Fruit fly (Drosophila melanogaster) whole organism, embryonic: Measurements from ENCODE around the gene rols.

Experiments used
- Awh ChIP-seq: fragments of 200-800 bp; sonication (Bioruptor generic); IDR thresholded peaks from 2 replicates; pipeline ENCODE4, ENCODE4 v1.3.6; 2022; ENCODE audit warnings: missing biosample characterization, missing genetic modification characterization
- BtbVII ChIP-seq: fragments of 200-800 bp; sonication (Bioruptor generic); optimal IDR thresholded peaks from 3 replicates; lab custom pipeline; 2017; ENCODE audit warnings: missing biosample characterization, mild to moderate bottlenecking, missing genetic modification characterization
- C15 ChIP-seq: fragments of 200-800 bp; sonication (Bioruptor generic); IDR thresholded peaks from 3 replicates; pipeline ENCODE4 v1.3.6; 2022; ENCODE audit warnings: missing biosample characterization, missing genetic modification characterization
- CG11247 ChIP-seq: fragments of 200-800 bp; sonication (Bioruptor generic); IDR thresholded peaks from 2 replicates; pipeline ENCODE4 v1.3.6; 2022; ENCODE audit warnings: missing biosample characterization, missing genetic modification characterization
- CG12104 ChIP-seq: fragments of 200-800 bp; sonication (Bioruptor generic); optimal IDR thresholded peaks from 3 replicates; lab custom pipeline; 2016; ENCODE audit warnings: missing biosample characterization, missing genetic modification characterization
- CG12219 ChIP-seq: fragments of 200-800 bp; sonication (Bioruptor generic); optimal IDR thresholded peaks from 3 replicates; lab custom pipeline; 2018; ENCODE audit warnings: missing biosample characterization, mild to moderate bottlenecking, missing genetic modification characterization
- CG12744 ChIP-seq: fragments of 200-800 bp; sonication (Bioruptor generic); optimal IDR thresholded peaks from 2 replicates; lab custom pipeline; 2016; ENCODE audit warnings: missing biosample characterization, missing genetic modification characterization
- CG14050 ChIP-seq: fragments of 200-800 bp; sonication (Bioruptor generic); IDR thresholded peaks from 3 replicates; pipeline ENCODE4 v1.3.6; 2022; ENCODE audit warnings: missing biosample characterization, missing genetic modification characterization
- CG15479 ChIP-seq: fragments of 200-800 bp; sonication (Bioruptor generic); optimal IDR thresholded peaks from 3 replicates; lab custom pipeline; 2019; ENCODE audit warnings: missing biosample characterization, mild to moderate bottlenecking, missing genetic modification characterization, moderate library complexity
- CG1647 ChIP-seq: fragments of 200-800 bp; sonication (Bioruptor generic); optimal IDR thresholded peaks from 3 replicates; lab custom pipeline; 2016; ENCODE audit warnings: missing biosample characterization, missing genetic modification characterization
- CG17186 ChIP-seq: fragments of 200-800 bp; sonication (Bioruptor generic); optimal IDR thresholded peaks from 3 replicates; lab custom pipeline; 2017; ENCODE audit warnings: missing biosample characterization, missing genetic modification reagents, missing genetic modification characterization
- CG17361 ChIP-seq: fragments of 200-800 bp; sonication (Bioruptor generic); IDR thresholded peaks from 3 replicates; pipeline ENCODE4 v1.3.6; 2022; ENCODE audit warnings: missing biosample characterization, missing genetic modification characterization
- CG18619 ChIP-seq: fragments of 200-800 bp; sonication (Bioruptor generic); optimal IDR thresholded peaks from 3 replicates; lab custom pipeline; 2017; ENCODE audit warnings: missing biosample characterization, mild to moderate bottlenecking, missing genetic modification characterization
- CG2889 ChIP-seq: fragments of 200-800 bp; sonication (Bioruptor generic); IDR thresholded peaks from 3 replicates; pipeline ENCODE4 v1.3.6; 2022; ENCODE audit warnings: missing biosample characterization, missing genetic modification characterization
- CG3281 ChIP-seq: fragments of 200-800 bp; sonication (Bioruptor generic); optimal IDR thresholded peaks from 3 replicates; lab custom pipeline; 2017; ENCODE audit warnings: missing biosample characterization, mild to moderate bottlenecking, missing genetic modification characterization
- CG34376 ChIP-seq: fragments of 200-800 bp; sonication (Bioruptor generic); optimal IDR thresholded peaks from 2 replicates; lab custom pipeline; 2018; ENCODE audit warnings: missing biosample characterization, mild to moderate bottlenecking, missing genetic modification characterization
- CG3995 ChIP-seq: fragments of 200-800 bp; sonication (Bioruptor generic); optimal IDR thresholded peaks from 3 replicates; lab custom pipeline; 2016; ENCODE audit warnings: missing biosample characterization, missing genetic modification characterization
- CG7745 ChIP-seq: fragments of 200-800 bp; sonication (Bioruptor generic); optimal IDR thresholded peaks from 2 replicates; lab custom pipeline; 2018; ENCODE audit warnings: missing biosample characterization, mild to moderate bottlenecking, missing genetic modification characterization, moderate library complexity
- CG7928 ChIP-seq: fragments of 200-800 bp; sonication (Bioruptor generic); optimal IDR thresholded peaks from 2 replicates; lab custom pipeline; 2017; ENCODE audit warnings: missing biosample characterization, mild to moderate bottlenecking, missing genetic modification characterization
- CG7987 ChIP-seq: fragments of 200-800 bp; sonication (Bioruptor generic); optimal IDR thresholded peaks from 2 replicates; lab custom pipeline; 2018; ENCODE audit warnings: missing biosample characterization, mild to moderate bottlenecking, missing genetic modification characterization, moderate library complexity
- D19A ChIP-seq: fragments of 200-800 bp; optimal IDR thresholded peaks from 3 replicates; lab custom pipeline; 2019; ENCODE audit warnings: missing biosample characterization, mild to moderate bottlenecking, missing genetic modification characterization, moderate library complexity
- Deaf1 ChIP-seq: fragments of 200-800 bp; optimal IDR thresholded peaks from 3 replicates; lab custom pipeline; 2019; ENCODE audit warnings: missing biosample characterization, mild to moderate bottlenecking, missing genetic modification characterization, moderate library complexity
- Dek ChIP-seq: fragments of 200-800 bp; sonication (Bioruptor generic); optimal IDR thresholded peaks from 3 replicates; lab custom pipeline; 2019; ENCODE audit warnings: missing biosample characterization, mild to moderate bottlenecking, missing genetic modification characterization, moderate library complexity
- Dll ChIP-seq: fragments of 200-800 bp; sonication (Bioruptor generic); IDR thresholded peaks from 4 replicates; pipeline ENCODE4 v1.3.6; 2022; ENCODE audit warnings: missing biosample characterization, missing genetic modification characterization; ENCODE audit not compliant: partially characterized antibody
- H2.0 ChIP-seq: fragments of 200-800 bp; sonication (Bioruptor generic); IDR thresholded peaks from 2 replicates; pipeline ENCODE4 v1.3.6; 2022; ENCODE audit warnings: missing biosample characterization, missing genetic modification characterization
- Jarid2 ChIP-seq: fragments of 200-800 bp; sonication (Bioruptor generic); optimal IDR thresholded peaks from 3 replicates; lab custom pipeline; 2017; ENCODE audit warnings: mild to moderate bottlenecking, missing biosample characterization, missing genetic modification reagents, missing genetic modification characterization
- Lpt ChIP-seq: fragments of >200 bp; optimal IDR thresholded peaks from 2 replicates; lab custom pipeline; 2018; ENCODE audit warnings: missing biosample characterization, missing genetic modification characterization
- Ravus ChIP-seq: fragments of 200-800 bp; sonication (Bioruptor generic); IDR thresholded peaks from 2 replicates; pipeline ENCODE4 v1.3.6; 2022; ENCODE audit warnings: missing biosample characterization, missing genetic modification characterization
- Sin3A ChIP-seq: fragments of >200 bp; optimal IDR thresholded peaks from 2 replicates; lab custom pipeline; 2018
- Six4 ChIP-seq: fragments of 200-800 bp; sonication (Bioruptor generic); optimal IDR thresholded peaks from 2 replicates; lab custom pipeline; 2016; ENCODE audit warnings: missing biosample characterization, missing genetic modification characterization
- Usf ChIP-seq: fragments of 200-800 bp; sonication (Bioruptor generic); optimal IDR thresholded peaks from 2 replicates; lab custom pipeline; 2017; ENCODE audit warnings: missing genotype, missing biosample characterization, missing genetic modification characterization
- ato ChIP-seq: fragments of 200-800 bp; sonication (Bioruptor generic); IDR thresholded peaks from 2 replicates; pipeline ENCODE4 v1.3.6; 2022; ENCODE audit warnings: missing biosample characterization, missing genetic modification characterization; ENCODE audit not compliant: partially characterized antibody
- az2 ChIP-seq: fragments of 200-800 bp; sonication (Bioruptor generic); optimal IDR thresholded peaks from 3 replicates; lab custom pipeline; 2016; ENCODE audit warnings: missing biosample characterization, missing genetic modification characterization
- bcd ChIP-seq: fragments of 200-800 bp; sonication (Bioruptor generic); optimal IDR thresholded peaks from 2 replicates; lab custom pipeline; 2017; ENCODE audit warnings: missing biosample characterization, mild to moderate bottlenecking, missing genetic modification characterization
- bowl ChIP-seq: fragments of 200-800 bp; sonication (Bioruptor generic); IDR thresholded peaks from 2 replicates; pipeline ENCODE4 v1.3.6; 2022; ENCODE audit warnings: missing biosample characterization, missing genetic modification characterization
- cad ChIP-seq: fragments of >200 bp; optimal IDR thresholded peaks from 2 replicates; lab custom pipeline; 2017; ENCODE audit warnings: missing biosample characterization, missing genetic modification characterization
- cato ChIP-seq: fragments of 200-800 bp; sonication (Bioruptor generic); optimal IDR thresholded peaks from 2 replicates; lab custom pipeline; 2016; ENCODE audit warnings: missing biosample characterization, missing genetic modification characterization, borderline replicate concordance
- disco-r ChIP-seq: fragments of 200-800 bp; sonication (Bioruptor generic); optimal IDR thresholded peaks from 2 replicates; lab custom pipeline; 2016; ENCODE audit warnings: missing biosample characterization, missing genetic modification characterization
- ems ChIP-seq: fragments of 200-800 bp; sonication (Bioruptor generic); optimal IDR thresholded peaks from 3 replicates; lab custom pipeline; 2016; ENCODE audit warnings: missing biosample characterization, missing genetic modification characterization
- eve ChIP-seq, 2 experiments: fragments of >200 bp; optimal IDR thresholded peaks; 2 replicates each; lab custom pipeline; 2017; ENCODE audit warnings: missing biosample characterization in 2 of 2, missing genetic modification characterization in 2 of 2
- fru ChIP-seq: fragments of >200 bp; optimal IDR thresholded peaks from 2 replicates; lab custom pipeline; 2017
- gcm2 ChIP-seq: fragments of 200-800 bp; sonication (Bioruptor generic); optimal IDR thresholded peaks from 2 replicates; lab custom pipeline; 2016; ENCODE audit warnings: missing biosample characterization, missing genetic modification characterization
- grau ChIP-seq: fragments of 200-800 bp; optimal IDR thresholded peaks from 3 replicates; lab custom pipeline; 2019; ENCODE audit warnings: missing biosample characterization, mild to moderate bottlenecking, missing genetic modification characterization, moderate library complexity
- ind ChIP-seq: fragments of 200-800 bp; sonication (Bioruptor generic); optimal IDR thresholded peaks from 3 replicates; lab custom pipeline; 2016; ENCODE audit warnings: missing biosample characterization, missing genetic modification characterization
- insv ChIP-seq, 2 experiments: fragments of 200-800 bp; sonication (Bioruptor generic); optimal IDR thresholded peaks; 3 replicates each; lab custom pipeline; 2016 to 2018; ENCODE audit warnings: missing biosample characterization in 2 of 2, missing genetic modification characterization in 2 of 2
- jing ChIP-seq: fragments of 200-800 bp; sonication (Bioruptor generic); optimal IDR thresholded peaks from 2 replicates; lab custom pipeline; 2018; ENCODE audit warnings: missing biosample characterization, mild to moderate bottlenecking, missing genetic modification characterization
- mam ChIP-seq: fragments of 200-800 bp; sonication (Bioruptor generic); optimal IDR thresholded peaks from 3 replicates; lab custom pipeline; 2016; ENCODE audit warnings: missing biosample characterization, missing genetic modification characterization
- mld ChIP-seq: fragments of 200-800 bp; sonication (Bioruptor generic); IDR thresholded peaks from 3 replicates; pipeline ENCODE4 v1.3.6; 2022; ENCODE audit warnings: missing biosample characterization, missing genetic modification characterization; ENCODE audit not compliant: partially characterized antibody
- nom ChIP-seq: fragments of 200-800 bp; sonication (Bioruptor generic); optimal IDR thresholded peaks from 2 replicates; lab custom pipeline; 2017; ENCODE audit warnings: missing biosample characterization, missing genetic modification characterization, mild to moderate bottlenecking, moderate library complexity, missing genetic modification reagents
- sim ChIP-seq: fragments of 200-800 bp; sonication (Bioruptor generic); IDR thresholded peaks from 2 replicates; pipeline ENCODE4 v1.3.6; 2022; ENCODE audit warnings: missing biosample characterization, missing genetic modification characterization
- sisA ChIP-seq: fragments of 200-800 bp; sonication (Bioruptor generic); IDR thresholded peaks from 2 replicates; pipeline ENCODE4 v1.3.6; 2022; ENCODE audit warnings: missing biosample characterization, missing genetic modification characterization
- so ChIP-seq: fragments of 200-800 bp; sonication (Bioruptor generic); IDR thresholded peaks from 3 replicates; pipeline ENCODE4 v1.3.6; 2022; ENCODE audit warnings: missing biosample characterization, missing genetic modification characterization
- unpg ChIP-seq: fragments of 200-800 bp; sonication (Bioruptor generic); optimal IDR thresholded peaks from 3 replicates; lab custom pipeline; 2018; ENCODE audit warnings: missing biosample characterization, mild to moderate bottlenecking, missing genetic modification characterization, moderate library complexity

rols gene

dm6 chr3L:12050629-12051028, 14.0 kb downstream of the rols start (continued):
- TF ChIP-seq CG7987 (GFP tag; lab: Kevin White, UChicago) (no peak), mld (GFP tag; lab: Robert Waterston, UW) (no peak), eve (GFP tag; optimal IDR thresholded peaks at IDR 0.05; lab: Kevin White, UChicago) (no peak), Sin3A (lab: Kevin White, UChicago) (no peak), CG12744 (GFP tag; lab: Kevin White, UChicago) (no peak), Lpt (GFP tag; lab: Kevin White, UChicago) (no peak), Usf (GFP tag; lab: Kevin White, UChicago) (no peak), nom (GFP tag; lab: Kevin White, UChicago) (no peak), bcd (peak; percentile 16), CG17361 (0 out of 3 replicates have a peak, but pooled peaks have one; percentile 30), gcm2 (no peak), CG3281 (peak; percentile 25), mam (GFP tag; lab: Kevin White, UChicago) (no peak), CG12104 (GFP tag; lab: Kevin White, UChicago) (no peak), CG14050 (GFP tag; lab: Robert Waterston, UW) (no peak), CG12219 (no peak), C15 (no peak), az2 (GFP tag; lab: Kevin White, UChicago) (no peak), Dll (GFP tag; lab: Robert Waterston, UW) (no peak), Awh (GFP tag; lab: Robert Waterston, UW) (no peak), ato (GFP tag; lab: Robert Waterston, UW) (no peak), CG15479 (GFP tag; lab: Kevin White, UChicago) (no peak), ind (GFP tag; lab: Kevin White, UChicago) (peak; percentile 26), fru (no peak), insv (GFP tag; optimal IDR thresholded peaks at IDR 0.05; lab: Kevin White, UChicago) (no peak), unpg (GFP tag; lab: Kevin White, UChicago) (peak; percentile 61), CG1647 (GFP tag; lab: Kevin White, UChicago) (no peak), cad (GFP tag; lab: Kevin White, UChicago) (no peak), cato (GFP tag; lab: Kevin White, UChicago) (no peak), CG18619 (no peak), sim (GFP tag; lab: Robert Waterston, UW) (no peak), ems (GFP tag; lab: Kevin White, UChicago) (no peak), bowl (GFP tag; lab: Robert Waterston, UW) (0 out of 2 replicates have a peak, but pooled peaks have one; percentile 21), H2.0 (GFP tag; lab: Robert Waterston, UW) (no peak), CG17186 (GFP tag; lab: Kevin White, UChicago) (no peak), sisA (GFP tag; lab: Robert Waterston, UW) (peak; percentile 12; the same call in 1 of the 2 replicates), jing (GFP tag; lab: Kevin White, UChicago) (no peak), Ravus (GFP tag; lab: Robert Waterston, UW) (no peak), CG7745 (tag; lab: Kevin White, UChicago) (no peak), BtbVII (GFP tag; lab: Kevin White, UChicago) (no peak), Six4 (GFP tag; lab: Kevin White, UChicago) (peak; percentile 14), disco-r (GFP tag; lab: Kevin White, UChicago) (no peak), Deaf1 (peak; percentile 8), Jarid2 (GFP tag; lab: Kevin White, UChicago) (no peak), so (GFP tag; lab: Robert Waterston, UW) (no peak), CG34376 (GFP tag; lab: Kevin White, UChicago) (no peak), CG11247 (GFP tag; lab: Robert Waterston, UW) (no peak), D19A (tag; lab: Kevin White, UChicago) (peak; percentile 29), CG3995 (GFP tag; lab: Kevin White, UChicago) (no peak), CG7928 (GFP tag; lab: Kevin White, UChicago) (no peak), Dek (tag; lab: Kevin White, UChicago) (no peak), grau (tag; lab: Kevin White, UChicago) (peak; percentile 82), CG2889 (no peak)
